2 fruit fly cellular contexts compared by ENCODE assay signal in the genomic region with DNA sequence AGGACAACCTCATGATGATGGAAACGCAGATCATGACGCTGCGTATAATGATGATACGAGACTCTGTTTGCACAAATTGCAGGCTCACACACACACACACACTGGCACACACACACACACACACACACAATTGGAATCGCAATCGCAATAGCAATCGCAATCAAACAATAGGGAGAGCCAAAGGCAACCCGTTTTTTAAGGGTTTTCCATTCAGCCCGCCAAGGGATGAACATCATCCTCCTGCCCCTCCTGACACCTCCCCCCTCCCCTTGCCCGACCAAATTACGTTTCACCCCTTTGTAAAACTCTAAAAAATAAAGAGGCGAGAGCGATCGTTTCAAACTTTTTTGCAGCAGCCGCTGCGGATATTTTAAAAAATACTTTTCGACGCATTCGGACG.
TF ChIP-seq lines count a peak whose summit lies in the region.

No protein-coding gene starts in this region.

- no peak for TF ChIP-seq CTCF in whole organism, embryonic (GFP tag; optimal IDR thresholded peaks at IDR 0.05; lab: Kevin White, UChicago)

TF ChIP-seq in whole organism, embryonic, 481 proteins besides CTCF, POLR2A, EP300 and RAD21:
- TF ChIP-seq HmgD (GFP tag; optimal IDR thresholded peaks at IDR 0.05; lab: Kevin White, UChicago), result no peak
- no peak for TF ChIP-seq stwl (tag; optimal IDR thresholded peaks at IDR 0.05; lab: Kevin White, UChicago)
- TF ChIP-seq ems (GFP tag; optimal IDR thresholded peaks at IDR 0.05; lab: Kevin White, UChicago), result no peak
- TF ChIP-seq fd96Cb (tag; optimal IDR thresholded peaks at IDR 0.05; lab: Kevin White, UChicago), result no peak
- no peak for TF ChIP-seq CG17385 (GFP tag; optimal IDR thresholded peaks at IDR 0.05; lab: Kevin White, UChicago)
- TF ChIP-seq CG1024 (GFP tag; IDR thresholded peaks at IDR 0.05; lab: Robert Waterston, UW), result no peak
- peak; percentile 51 for TF ChIP-seq cg (GFP tag; optimal IDR thresholded peaks at IDR 0.05; lab: Kevin White, UChicago)
- peak; percentile 25 for TF ChIP-seq sqz (GFP tag; optimal IDR thresholded peaks at IDR 0.05; lab: Kevin White, UChicago)
- no peak for TF ChIP-seq sd (tag; optimal IDR thresholded peaks at IDR 0.05; lab: Kevin White, UChicago)
- TF ChIP-seq CG9609 (GFP tag; optimal IDR thresholded peaks at IDR 0.05; lab: Kevin White, UChicago), result no peak
- no peak for TF ChIP-seq Hr78 (GFP tag; optimal IDR thresholded peaks at IDR 0.05; lab: Kevin White, UChicago)
- TF ChIP-seq CG2199 (GFP tag; IDR thresholded peaks at IDR 0.05; lab: Robert Waterston, UW), result 0 out of 3 replicates have a peak, but pooled peaks have one; percentile 74
- peak; percentile 83 for TF ChIP-seq pros (GFP tag; optimal IDR thresholded peaks at IDR 0.05; lab: Kevin White, UChicago)
- peak; percentile 7 for TF ChIP-seq kni (GFP tag; optimal IDR thresholded peaks at IDR 0.05; lab: Kevin White, UChicago)
- TF ChIP-seq Sry-β (GFP tag; optimal IDR thresholded peaks at IDR 0.05; lab: Kevin White, UChicago), result no peak
- no peak for TF ChIP-seq CG4707 (GFP tag; optimal IDR thresholded peaks at IDR 0.05; lab: Kevin White, UChicago)
- TF ChIP-seq CG12391 (tag; optimal IDR thresholded peaks at IDR 0.05; lab: Kevin White, UChicago), result no peak
- TF ChIP-seq D (optimal IDR thresholded peaks at IDR 0.05; lab: Kevin White, UChicago), result no peak
- TF ChIP-seq D (GFP tag; optimal IDR thresholded peaks at IDR 0.05; lab: Kevin White, UChicago), result peak; percentile 32
- no peak for TF ChIP-seq CG1233 (GFP tag; optimal IDR thresholded peaks at IDR 0.05; lab: Kevin White, UChicago)
- peak; percentile 52; the same call in 1 of the 2 replicates for TF ChIP-seq seq (GFP tag; IDR thresholded peaks at IDR 0.05; lab: Robert Waterston, UW)
- TF ChIP-seq crol (GFP tag; IDR thresholded peaks at IDR 0.05; lab: Robert Waterston, UW), result peak; percentile 80
- no peak for TF ChIP-seq crc (GFP tag; optimal IDR thresholded peaks at IDR 0.05; lab: Kevin White, UChicago)

TF ChIP-seq in whole organism, wandering third instar larva, 38 proteins besides CTCF, POLR2A, EP300 and RAD21:
- no peak for TF ChIP-seq Hr83 (GFP tag; optimal IDR thresholded peaks at IDR 0.05; lab: Kevin White, UChicago; ENCODE audit: poor library complexity, severe bottlenecking)
- TF ChIP-seq Dfd (GFP tag; optimal IDR thresholded peaks at IDR 0.05; lab: Kevin White, UChicago), result peak; percentile 56
- TF ChIP-seq GATAd (GFP tag; optimal IDR thresholded peaks at IDR 0.05; lab: Kevin White, UChicago), result no peak
- TF ChIP-seq Vsx2 (GFP tag; optimal IDR thresholded peaks at IDR 0.05; lab: Kevin White, UChicago; ENCODE audit: partially characterized antibody), result no peak

Comparison
In these comparisons a context has a peak if more than half of its experiments do, and no peak if none do; other contexts are left out.
1. Of the 10 proteins assayed by ChIP-seq in both whole organism, embryonic and whole organism, wandering third instar larva: peak only in whole organism, embryonic: none; only in whole organism, wandering third instar larva: Dfd; in both: none; in neither: 9.